Worm (Caenorhabditis elegans) whole organism, L2 larva: ENCODE data around the gene K05F1.8.
A peak's percentile ranks its signal among the peaks of the same experiment; 100 is the strongest.

ENCODE experiments used
- C34F6.9 ChIP-seq: fragments of 150-350 bp; optimal IDR thresholded peaks from 2 replicates; lab custom pipeline; 2014; ENCODE audit warnings: missing biosample characterization, missing genetic modification characterization
- ama-1 ChIP-seq: fragments of 150-350 bp; optimal IDR thresholded peaks from 2 replicates; lab custom pipeline; 2018; ENCODE audit warnings: inconsistent platforms
- elt-1 ChIP-seq: fragments of 150-350 bp; optimal IDR thresholded peaks from 2 replicates; lab custom pipeline; 2014; ENCODE audit warnings: missing biosample characterization, missing genetic modification characterization
- fos-1 ChIP-seq: fragments of 150-350 bp; optimal IDR thresholded peaks from 2 replicates; lab custom pipeline; 2014; ENCODE audit warnings: missing biosample characterization, missing genetic modification characterization
- lin-13 ChIP-seq: fragments of 150-350 bp; optimal IDR thresholded peaks from 2 replicates; lab custom pipeline; 2014; ENCODE audit warnings: missing biosample characterization, missing genetic modification reagents, missing genetic modification characterization
- mdl-1 ChIP-seq, 2 experiments: fragments of 150-350 bp in 1 of 2; sonication (generic microtip) in 1 of 2; optimal IDR thresholded peaks; 2 replicates each; lab custom pipeline; 2017; ENCODE audit warnings: missing biosample characterization in 2 of 2, missing genetic modification characterization in 2 of 2
- unc-39 ChIP-seq: fragments of 150-350 bp; optimal IDR thresholded peaks from 2 replicates; lab custom pipeline; 2014; ENCODE audit warnings: missing biosample characterization, missing genetic modification characterization
- unc-62 ChIP-seq: fragments of 150-350 bp; optimal IDR thresholded peaks from 2 replicates; lab custom pipeline; 2014; ENCODE audit warnings: missing biosample characterization, missing genetic modification reagents, missing genetic modification characterization

DNA sequence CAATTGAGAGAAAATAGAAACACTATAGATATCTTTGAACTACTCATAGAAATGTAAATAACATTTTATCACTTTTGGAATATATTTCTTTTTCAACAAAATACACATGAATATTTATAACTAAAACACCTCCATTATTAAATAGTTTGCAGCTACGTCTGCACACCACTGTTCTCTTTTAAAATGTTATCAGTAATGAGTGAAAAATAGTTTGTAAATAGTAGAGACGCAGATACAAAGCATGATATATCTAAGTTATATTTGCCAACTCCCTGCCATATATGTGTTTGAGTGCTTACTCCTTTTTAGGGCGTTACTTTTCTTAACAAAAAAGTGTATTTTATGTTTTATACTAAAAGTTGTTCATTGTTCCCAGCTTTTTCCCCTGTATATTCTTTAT, 46.7 kb upstream of the K05F1.8 start:
- peak; percentile 25 for TF ChIP-seq fos-1 (tag; lab: Kevin White, UChicago)
- no peak for TF ChIP-seq lin-13
- no peak for TF ChIP-seq unc-39 (tag; lab: Kevin White, UChicago)
- TF ChIP-seq mdl-1 (tag; optimal IDR thresholded peaks at IDR 0.05; lab: Kevin White, UChicago) = no peak
- TF ChIP-seq unc-62 (GFP tag; lab: Kevin White, UChicago) = no peak
- no peak for TF ChIP-seq ama-1
- no peak for TF ChIP-seq C34F6.9
- TF ChIP-seq elt-1 (tag; lab: Kevin White, UChicago) = no peak
